Fruit fly (Drosophila melanogaster) whole organism, embryonic: ENCODE data around the gene Spase25.
A peak's percentile ranks its signal among the peaks of the same experiment; 100 is the strongest.

Experiments
- Awh ChIP-seq: fragments of 200-800 bp; sonication (Bioruptor generic); IDR thresholded peaks from 2 replicates; pipeline ENCODE4, ENCODE4 v1.3.6; 2022; ENCODE audit warnings: missing biosample characterization, missing genetic modification characterization
- BtbVII ChIP-seq: fragments of 200-800 bp; sonication (Bioruptor generic); optimal IDR thresholded peaks from 3 replicates; lab custom pipeline; 2017; ENCODE audit warnings: missing biosample characterization, mild to moderate bottlenecking, missing genetic modification characterization
- Bteb2 ChIP-seq: fragments of 200-800 bp; sonication (Bioruptor generic); optimal IDR thresholded peaks from 2 replicates; lab custom pipeline; 2016; ENCODE audit warnings: missing biosample characterization, missing genetic modification characterization
- CG11085 ChIP-seq: fragments of 200-800 bp; sonication (Bioruptor generic); IDR thresholded peaks from 2 replicates; pipeline ENCODE4 v1.3.6; 2022; ENCODE audit warnings: missing biosample characterization, missing genetic modification characterization
- CG12769 ChIP-seq: fragments of 200-800 bp; sonication (Bioruptor generic); optimal IDR thresholded peaks from 2 replicates; lab custom pipeline; 2019; ENCODE audit warnings: missing biosample characterization, mild to moderate bottlenecking, missing genetic modification characterization, moderate library complexity
- CG13123 ChIP-seq: fragments of 200-800 bp; sonication (Bioruptor generic); optimal IDR thresholded peaks from 2 replicates; lab custom pipeline; 2016; ENCODE audit warnings: missing biosample characterization, missing genetic modification characterization
- CG13287 ChIP-seq: fragments of 200-800 bp; sonication (Bioruptor generic); IDR thresholded peaks from 2 replicates; pipeline ENCODE4 v1.3.6; 2022; ENCODE audit warnings: missing biosample characterization, missing genetic modification characterization; ENCODE audit not compliant: partially characterized antibody
- CG13424 ChIP-seq: fragments of 200-800 bp; sonication (Bioruptor generic); optimal IDR thresholded peaks from 2 replicates; lab custom pipeline; 2019; ENCODE audit warnings: missing biosample characterization, mild to moderate bottlenecking, missing genetic modification characterization, moderate library complexity
- CG13775 ChIP-seq: fragments of 200-800 bp; sonication (Bioruptor generic); optimal IDR thresholded peaks from 3 replicates; lab custom pipeline; 2017; ENCODE audit warnings: missing biosample characterization, mild to moderate bottlenecking, missing genetic modification characterization
- CG13894 ChIP-seq: fragments of 200-800 bp; sonication (Bioruptor generic); optimal IDR thresholded peaks from 3 replicates; lab custom pipeline; 2018; ENCODE audit warnings: missing biosample characterization, mild to moderate bottlenecking, missing genetic modification characterization, moderate library complexity
- CG14710 ChIP-seq: fragments of 200-800 bp; sonication (Bioruptor generic); optimal IDR thresholded peaks from 3 replicates; lab custom pipeline; 2019; ENCODE audit warnings: missing biosample characterization, mild to moderate bottlenecking, missing genetic modification characterization, moderate library complexity
- CG15479 ChIP-seq: fragments of 200-800 bp; sonication (Bioruptor generic); optimal IDR thresholded peaks from 3 replicates; lab custom pipeline; 2019; ENCODE audit warnings: missing biosample characterization, mild to moderate bottlenecking, missing genetic modification characterization, moderate library complexity
- CG33213 ChIP-seq: fragments of 200-800 bp; sonication (Bioruptor generic); optimal IDR thresholded peaks from 3 replicates; lab custom pipeline; 2016; ENCODE audit warnings: missing biosample characterization, missing genetic modification characterization
- CG34376 ChIP-seq: fragments of 200-800 bp; sonication (Bioruptor generic); optimal IDR thresholded peaks from 2 replicates; lab custom pipeline; 2018; ENCODE audit warnings: missing biosample characterization, mild to moderate bottlenecking, missing genetic modification characterization
- CG3995 ChIP-seq: fragments of 200-800 bp; sonication (Bioruptor generic); optimal IDR thresholded peaks from 3 replicates; lab custom pipeline; 2016; ENCODE audit warnings: missing biosample characterization, missing genetic modification characterization
- CG4617 ChIP-seq: fragments of 200-800 bp; sonication (Bioruptor generic); optimal IDR thresholded peaks from 3 replicates; lab custom pipeline; 2016; ENCODE audit warnings: missing biosample characterization, missing genetic modification characterization, borderline replicate concordance
- CG6272 ChIP-seq: fragments of 200-800 bp; sonication (Bioruptor generic); IDR thresholded peaks from 2 replicates; pipeline ENCODE4 v1.3.6; 2022; ENCODE audit warnings: missing biosample characterization, missing genetic modification characterization
- CG6689 ChIP-seq: fragments of 200-800 bp; sonication (Bioruptor generic); IDR thresholded peaks from 2 replicates; pipeline ENCODE4 v1.3.6; 2022; ENCODE audit warnings: missing biosample characterization, missing genetic modification characterization
- CG7271 ChIP-seq: fragments of 200-800 bp; sonication (Bioruptor generic); optimal IDR thresholded peaks from 2 replicates; lab custom pipeline; 2018; ENCODE audit warnings: missing biosample characterization, mild to moderate bottlenecking, missing genetic modification characterization, moderate library complexity
- CG8924 ChIP-seq: fragments of 200-800 bp; optimal IDR thresholded peaks from 3 replicates; lab custom pipeline; 2019; ENCODE audit warnings: missing biosample characterization, mild to moderate bottlenecking, missing genetic modification characterization, moderate library complexity
- CG9609 ChIP-seq: fragments of 200-800 bp; sonication (Bioruptor generic); optimal IDR thresholded peaks from 3 replicates; lab custom pipeline; 2016; ENCODE audit warnings: missing biosample characterization, missing genetic modification characterization
- CG9727 ChIP-seq: fragments of 200-800 bp; sonication (Bioruptor generic); optimal IDR thresholded peaks from 3 replicates; lab custom pipeline; 2017; ENCODE audit warnings: missing biosample characterization, mild to moderate bottlenecking, missing genetic modification characterization
- Dip2 ChIP-seq: fragments of 200-800 bp; sonication (Bioruptor generic); IDR thresholded peaks from 2 replicates; pipeline ENCODE4 v1.3.6; 2022; ENCODE audit warnings: missing biosample characterization, missing genetic modification characterization
- Dip3 ChIP-seq: fragments of 200-800 bp; sonication (Bioruptor generic); optimal IDR thresholded peaks from 3 replicates; lab custom pipeline; 2016; ENCODE audit warnings: missing biosample characterization, missing genetic modification characterization
- Dp ChIP-seq: fragments of 200-800 bp; sonication (Bioruptor generic); optimal IDR thresholded peaks from 2 replicates; lab custom pipeline; 2018; ENCODE audit warnings: missing biosample characterization, mild to moderate bottlenecking, missing genetic modification characterization, moderate library complexity
- E2f2 ChIP-seq: fragments of 200-800 bp; sonication (Bioruptor generic); IDR thresholded peaks from 2 replicates; pipeline ENCODE4 v1.3.6; 2022; ENCODE audit warnings: missing biosample characterization, missing genetic modification characterization
- Hand ChIP-seq: fragments of 200-800 bp; sonication (Bioruptor generic); optimal IDR thresholded peaks from 2 replicates; lab custom pipeline; 2017; ENCODE audit warnings: mild to moderate bottlenecking, missing biosample characterization, missing genetic modification reagents, missing genetic modification characterization
- Hmr ChIP-seq: fragments of 200-800 bp; sonication (Bioruptor generic); optimal IDR thresholded peaks from 3 replicates; lab custom pipeline; 2017; ENCODE audit warnings: mild to moderate bottlenecking, missing biosample characterization, missing genetic modification reagents, missing genetic modification characterization
- Hr39 ChIP-seq: fragments of >200 bp; optimal IDR thresholded peaks from 2 replicates; lab custom pipeline; 2017
- Jarid2 ChIP-seq: fragments of 200-800 bp; sonication (Bioruptor generic); optimal IDR thresholded peaks from 3 replicates; lab custom pipeline; 2017; ENCODE audit warnings: mild to moderate bottlenecking, missing biosample characterization, missing genetic modification reagents, missing genetic modification characterization
- Med ChIP-seq: fragments of 200-800 bp; sonication (Bioruptor generic); peaks from one replicate; lab custom pipeline; 2016; ENCODE audit warnings: missing biosample characterization, missing genetic modification characterization, mild to moderate bottlenecking, inconsistent platforms, moderate library complexity
- Ssrp ChIP-seq: fragments of 200-800 bp; sonication (Bioruptor generic); optimal IDR thresholded peaks from 2 replicates; lab custom pipeline; 2018; ENCODE audit warnings: missing biosample characterization, mild to moderate bottlenecking, missing genetic modification characterization, moderate library complexity
- cas ChIP-seq: fragments of 200-800 bp; sonication (Bioruptor generic); IDR thresholded peaks from 2 replicates; pipeline ENCODE4 v1.3.6; 2022; ENCODE audit warnings: missing biosample characterization, missing genetic modification characterization
- danr ChIP-seq: fragments of 200-800 bp; sonication (Bioruptor generic); IDR thresholded peaks from 2 replicates; pipeline ENCODE4 v1.3.6; 2022; ENCODE audit warnings: missing biosample characterization, missing genetic modification characterization
- gfzf ChIP-seq: fragments of 200-800 bp; sonication (Bioruptor generic); optimal IDR thresholded peaks from 2 replicates; lab custom pipeline; 2016; ENCODE audit warnings: missing biosample characterization, mild to moderate bottlenecking, missing genetic modification characterization, moderate library complexity
- gsb-n ChIP-seq: fragments of 200-800 bp; sonication (Bioruptor generic); optimal IDR thresholded peaks from 3 replicates; lab custom pipeline; 2018; ENCODE audit warnings: missing biosample characterization, mild to moderate bottlenecking, missing genetic modification characterization
- hth ChIP-seq: fragments of >200 bp; optimal IDR thresholded peaks from 2 replicates; lab custom pipeline; 2017; ENCODE audit warnings: inconsistent platforms
- lilli ChIP-seq: fragments of 200-800 bp; sonication (Bioruptor generic); optimal IDR thresholded peaks from 3 replicates; lab custom pipeline; 2016; ENCODE audit warnings: missing biosample characterization, missing genetic modification characterization
- nerfin-1 ChIP-seq: fragments of 200-800 bp; sonication (Bioruptor generic); optimal IDR thresholded peaks from 3 replicates; lab custom pipeline; 2019; ENCODE audit warnings: missing biosample characterization, mild to moderate bottlenecking, missing genetic modification characterization, moderate library complexity
- nmo ChIP-seq: fragments of 200-800 bp; sonication (Bioruptor generic); optimal IDR thresholded peaks from 2 replicates; lab custom pipeline; 2018; ENCODE audit warnings: missing biosample characterization, mild to moderate bottlenecking, missing genetic modification characterization, moderate library complexity
- pan ChIP-seq, 4 experiments: fragments of >200 bp in 3 of 4; fragments of 200-800 bp in 1 of 4; sonication (Bioruptor generic) in 1 of 4; optimal IDR thresholded peaks in 3 of 4; IDR thresholded peaks in 1 of 4; 2 replicates each; pipeline versions ENCODE4 v1.3.6 to Lab custom; 2017 to 2022; ENCODE audit warnings: missing biosample characterization in 2 of 4, missing genetic modification characterization in 2 of 4, mixed read lengths in 1 of 4
- pb ChIP-seq: fragments of 200-800 bp; sonication (Bioruptor generic); optimal IDR thresholded peaks from 3 replicates; lab custom pipeline; 2016; ENCODE audit warnings: missing biosample characterization, missing genetic modification characterization
- ranshi ChIP-seq: fragments of 200-800 bp; sonication (Bioruptor generic); IDR thresholded peaks from 2 replicates; pipeline ENCODE4 v1.3.6; 2022; ENCODE audit warnings: missing biosample characterization, missing genetic modification characterization
- ro ChIP-seq: fragments of 200-800 bp; sonication (Bioruptor generic); IDR thresholded peaks from 2 replicates; pipeline ENCODE4 v1.3.6; 2022; ENCODE audit warnings: missing biosample characterization, missing genetic modification characterization
- row ChIP-seq: fragments of 200-800 bp; sonication (Bioruptor generic); IDR thresholded peaks from 3 replicates; pipeline ENCODE4 v1.3.6; 2022; ENCODE audit warnings: missing biosample characterization, missing genetic modification characterization
- sd ChIP-seq: fragments of 200-800 bp; sonication (Bioruptor generic); optimal IDR thresholded peaks from 3 replicates; lab custom pipeline; 2018; ENCODE audit warnings: missing biosample characterization, mild to moderate bottlenecking, missing genetic modification characterization, moderate library complexity
- stwl ChIP-seq: fragments of 200-800 bp; sonication (Bioruptor generic); optimal IDR thresholded peaks from 3 replicates; lab custom pipeline; 2018; ENCODE audit warnings: missing biosample characterization, mild to moderate bottlenecking, missing genetic modification characterization, moderate library complexity
- tin ChIP-seq: fragments of 200-800 bp; sonication (Bioruptor generic); optimal IDR thresholded peaks from 3 replicates; lab custom pipeline; 2016; ENCODE audit warnings: missing biosample characterization, missing genetic modification characterization
- trem ChIP-seq: fragments of 200-800 bp; optimal IDR thresholded peaks from 3 replicates; lab custom pipeline; 2019; ENCODE audit warnings: missing biosample characterization, mild to moderate bottlenecking, missing genetic modification characterization, moderate library complexity

Gene Spase25

DNA sequence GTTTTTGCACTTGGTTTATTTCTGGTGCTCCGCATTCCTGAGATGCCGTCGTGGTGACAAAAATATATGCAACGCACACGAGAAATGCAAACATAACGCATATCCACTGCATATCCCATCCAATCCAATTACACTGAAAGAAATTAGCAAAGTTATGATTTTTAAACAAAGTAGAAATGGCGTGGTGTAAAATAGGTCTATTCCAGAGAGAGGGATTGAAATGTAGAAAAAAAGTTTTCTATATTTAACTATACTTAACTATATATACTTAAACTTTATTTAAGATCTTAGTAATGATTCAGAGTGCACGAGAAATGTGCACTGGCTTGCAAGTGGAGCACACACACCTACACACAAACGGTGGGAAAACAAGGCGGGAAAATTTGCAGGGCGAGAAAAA lies 7.2 kb downstream of the Spase25 start (continued):
- TF ChIP-seq tin (no peak), Dip2 (no peak)

DNA sequence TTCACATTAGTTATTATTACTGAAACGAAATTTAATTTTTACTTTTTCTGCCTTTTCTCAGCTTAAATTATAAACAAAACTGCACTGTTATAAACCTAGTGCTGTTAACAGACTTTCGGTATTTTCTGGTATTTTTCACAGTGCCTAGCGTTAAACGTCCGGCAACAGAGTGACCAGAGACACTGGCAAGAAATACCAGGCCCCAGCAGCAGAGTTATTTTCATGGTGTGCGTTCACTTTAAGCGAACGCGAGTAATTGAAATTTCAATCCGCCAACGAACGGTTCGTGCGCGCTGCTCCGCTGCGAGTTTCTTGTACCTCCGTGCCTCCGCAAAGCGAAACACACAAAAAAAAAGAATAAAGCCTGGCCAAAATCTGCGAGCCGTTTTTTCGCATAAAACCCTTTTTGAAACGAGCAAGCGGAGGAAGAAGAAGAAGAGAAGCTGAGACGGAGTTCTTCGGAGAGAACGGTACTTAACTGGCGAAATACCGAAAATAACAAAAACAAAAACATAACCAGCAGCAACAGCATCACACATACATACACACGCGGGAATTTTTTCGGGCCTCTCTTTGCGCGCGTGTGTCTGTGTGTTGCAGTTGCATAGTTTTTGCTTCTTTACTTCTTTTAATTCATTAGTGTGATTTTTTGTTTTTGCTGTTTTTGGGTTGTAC lies 8.0 kb downstream of the Spase25 start, which contains the start of gene Drak:
Drak (plus strand) TSS at position 220 of the 675 bp plus-strand sequence.
- TF ChIP-seq CG15479 (GFP tag; lab: Kevin White, UChicago) (peak; percentile 39), BtbVII (GFP tag; lab: Kevin White, UChicago) (peak; percentile 26), nerfin-1 (tag; lab: Kevin White, UChicago) (peak; percentile 36), pb (no peak), pan (optimal IDR thresholded peaks at IDR 0.05; lab: Kevin White, UChicago) (no peak), pan (GFP tag; optimal IDR thresholded peaks at IDR 0.05 in 1 of 2, IDR thresholded peaks at IDR 0.05 in 1 of 2) (no peak), CG33213 (GFP tag; lab: Kevin White, UChicago) (no peak), CG34376 (GFP tag; lab: Kevin White, UChicago) (peak; percentile 14), Bteb2 (GFP tag; lab: Kevin White, UChicago) (no peak), cas (GFP tag; lab: Robert Waterston, UW) (no peak), CG13775 (GFP tag; lab: Kevin White, UChicago) (no peak), CG6272 (no peak), gfzf (GFP tag; lab: Kevin White, UChicago) (peak; percentile 93), Dip3 (GFP tag; lab: Kevin White, UChicago) (no peak), CG9727 (no peak), sd (tag; lab: Kevin White, UChicago) (peak; percentile 55), nmo (GFP tag; lab: Kevin White, UChicago) (peak; percentile 31), Hr39 (lab: Kevin White, UChicago) (no peak), ranshi (GFP tag; lab: Robert Waterston, UW) (no peak), hth (lab: Kevin White, UChicago) (no peak), CG13424 (tag; lab: Kevin White, UChicago) (no peak), CG13894 (peak; percentile 24), CG7271 (tag; lab: Kevin White, UChicago) (no peak), trem (tag; lab: Kevin White, UChicago) (peak; percentile 17), Dp (GFP tag; lab: Kevin White, UChicago) (peak; percentile 78), row (no peak), gsb-n (tag; lab: Kevin White, UChicago) (no peak), E2f2 (GFP tag; lab: Robert Waterston, UW) (no peak), stwl (peak; percentile 47), CG3995 (GFP tag; lab: Kevin White, UChicago) (no peak), lilli (GFP tag; lab: Kevin White, UChicago) (peak; percentile 2), danr (GFP tag; lab: Robert Waterston, UW) (no peak), CG11085 (no peak), CG9609 (GFP tag; lab: Kevin White, UChicago) (no peak), CG4617 (peak; percentile 40), Med (GFP tag; lab: Kevin White, UChicago) (peak; percentile 85), CG14710 (tag; lab: Kevin White, UChicago) (peak; percentile 59), Ssrp (no peak), Hand (GFP tag; lab: Kevin White, UChicago) (peak; percentile 24), Awh (GFP tag; lab: Robert Waterston, UW) (no peak), CG12769 (tag; lab: Kevin White, UChicago) (no peak), Jarid2 (GFP tag; lab: Kevin White, UChicago) (peak; percentile 96), CG13287 (GFP tag; lab: Robert Waterston, UW) (no peak), ro (GFP tag; lab: Robert Waterston, UW) (no peak), CG13123 (no peak), Hmr (GFP tag; lab: Kevin White, UChicago) (peak; percentile 26), CG6689 (GFP tag; lab: Robert Waterston, UW) (no peak), CG8924 (tag; lab: Kevin White, UChicago) (peak; percentile 11)
